Worm (Caenorhabditis elegans) whole organism, early embryonic: Measurements from ENCODE around the gene C44B7.11.

ENCODE experiments used
- ceh-36 ChIP-seq: sonication (generic microtip); optimal IDR thresholded peaks from 2 replicates; lab custom pipeline; 2016; ENCODE audit warnings: missing genetic modification characterization, inconsistent platforms, missing compliant biosample characterization
- hmbx-1 ChIP-seq: sonication (generic microtip); optimal IDR thresholded peaks from 2 replicates; lab custom pipeline; 2016; ENCODE audit warnings: mild to moderate bottlenecking, missing genetic modification characterization, missing compliant biosample characterization
- hnd-1 ChIP-seq: sonication (generic microtip); optimal IDR thresholded peaks from 2 replicates; lab custom pipeline; 2016; ENCODE audit warnings: missing genetic modification characterization, missing compliant biosample characterization
- pes-1 ChIP-seq: fragments of 200-800 bp; sonication (Bioruptor generic); IDR thresholded peaks from 2 replicates; pipeline ENCODE4 v1.3.6; 2022; ENCODE audit warnings: missing genetic modification reagents, missing genetic modification characterization, missing compliant biosample characterization
- sea-1 ChIP-seq: fragments of 200-800 bp; sonication (Bioruptor generic); conservative IDR thresholded peaks from 2 replicates; pipeline ENCODE4 v1.3.6; 2022; ENCODE audit warnings: missing genetic modification characterization, missing compliant biosample characterization

DNA sequence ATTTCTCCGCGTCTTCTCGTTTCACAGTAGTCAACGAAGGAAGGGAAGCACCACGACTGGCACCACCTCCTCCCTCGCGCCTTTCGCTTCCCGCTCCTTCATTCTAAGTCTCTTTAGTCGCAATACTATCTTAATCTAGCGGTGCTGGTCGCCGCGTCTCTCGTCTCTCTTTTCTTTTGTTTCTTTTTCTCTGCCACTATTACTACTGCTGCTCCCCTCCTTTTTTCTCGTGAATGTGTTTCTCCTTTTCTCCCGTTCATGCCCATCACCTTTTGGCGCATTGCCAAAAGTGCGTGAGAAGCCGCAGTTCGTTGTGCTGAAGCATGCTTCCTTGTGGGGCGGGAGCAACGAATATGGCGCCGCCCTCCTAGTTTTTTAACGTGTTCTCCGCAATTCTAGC, 29.1 kb upstream of the C44B7.11 start:
- TF ChIP-seq hnd-1 (tag; lab: Kevin White, UChicago) (no peak), ceh-36 (tag; lab: Kevin White, UChicago) (no peak), hmbx-1 (tag; lab: Kevin White, UChicago) (no peak), pes-1 (GFP tag; lab: Robert Waterston, UW) (no peak), sea-1 (GFP tag; lab: Robert Waterston, UW) (no peak)
